Fruit fly (Drosophila melanogaster): ENCODE results near the gene Sirt2.
A peak's percentile ranks its signal among the peaks of the same experiment; 100 is the strongest.

The Sirt2 gene

dm6 chr3R:20310498-20310822 lies 17.8 kb upstream of the Sirt2 start (continued):
- no peak for TF ChIP-seq CoRest (tag; optimal IDR thresholded peaks at IDR 0.05)
- TF ChIP-seq CG34224 (GFP tag; IDR thresholded peaks at IDR 0.05; ENCODE audit: partially characterized antibody) = 0 out of 3 replicates have a peak, but pooled peaks have one; percentile 8
- TF ChIP-seq slbo (GFP tag; IDR thresholded peaks at IDR 0.05) = peak; percentile 19; the same call in 1 of the 2 replicates
- no peak for TF ChIP-seq CG33557 (GFP tag; optimal IDR thresholded peaks at IDR 0.05)
- TF ChIP-seq maf-S (GFP tag; optimal IDR thresholded peaks at IDR 0.05) = no peak
- no peak for TF ChIP-seq CG11093 (GFP tag; IDR thresholded peaks at IDR 0.05)
- no peak for TF ChIP-seq abd-A (tag; optimal IDR thresholded peaks at IDR 0.05)
- no peak for TF ChIP-seq Pdp1 (GFP tag; optimal IDR thresholded peaks at IDR 0.05)
- TF ChIP-seq chinmo (GFP tag; IDR thresholded peaks at IDR 0.05; ENCODE audit: partially characterized antibody) = no peak
- TF ChIP-seq CG1233 (GFP tag; optimal IDR thresholded peaks at IDR 0.05) = no peak
- no peak for TF ChIP-seq cad (GFP tag; optimal IDR thresholded peaks at IDR 0.05)
- no peak for TF ChIP-seq gcm (GFP tag; optimal IDR thresholded peaks at IDR 0.05)
- TF ChIP-seq ftz-f1 (GFP tag; optimal IDR thresholded peaks at IDR 0.05) = peak; percentile 33
- no peak for TF ChIP-seq CG16813 (GFP tag; IDR thresholded peaks at IDR 0.05; ENCODE audit: partially characterized antibody)
- TF ChIP-seq CG12155 (GFP tag; optimal IDR thresholded peaks at IDR 0.05) = no peak
- no peak for TF ChIP-seq CG33213 (GFP tag; optimal IDR thresholded peaks at IDR 0.05)
- no peak for TF ChIP-seq Vsx1 (GFP tag; optimal IDR thresholded peaks at IDR 0.05)
- TF ChIP-seq grau (tag; optimal IDR thresholded peaks at IDR 0.05) = no peak
- TF ChIP-seq CG1832 (GFP tag; optimal IDR thresholded peaks at IDR 0.05) = no peak
- no peak for TF ChIP-seq CG8089 (GFP tag; optimal IDR thresholded peaks at IDR 0.05)
- 0 out of 2 replicates have a peak, but pooled peaks have one; percentile 19 for TF ChIP-seq inv (GFP tag; IDR thresholded peaks at IDR 0.05; ENCODE audit: partially characterized antibody)
- no peak; the same call in 1 of the 2 replicates for TF ChIP-seq CG11696 (GFP tag; IDR thresholded peaks at IDR 0.05)
- TF ChIP-seq CG11247 (GFP tag; IDR thresholded peaks at IDR 0.05) = peak; percentile 31; the same call in 1 of the 2 replicates
- no peak for TF ChIP-seq CG8478 (optimal IDR thresholded peaks at IDR 0.05)
- TF ChIP-seq gcm2 (GFP tag; optimal IDR thresholded peaks at IDR 0.05) = no peak
- TF ChIP-seq CG32772 (GFP tag; IDR thresholded peaks at IDR 0.05) = no peak

DNA sequence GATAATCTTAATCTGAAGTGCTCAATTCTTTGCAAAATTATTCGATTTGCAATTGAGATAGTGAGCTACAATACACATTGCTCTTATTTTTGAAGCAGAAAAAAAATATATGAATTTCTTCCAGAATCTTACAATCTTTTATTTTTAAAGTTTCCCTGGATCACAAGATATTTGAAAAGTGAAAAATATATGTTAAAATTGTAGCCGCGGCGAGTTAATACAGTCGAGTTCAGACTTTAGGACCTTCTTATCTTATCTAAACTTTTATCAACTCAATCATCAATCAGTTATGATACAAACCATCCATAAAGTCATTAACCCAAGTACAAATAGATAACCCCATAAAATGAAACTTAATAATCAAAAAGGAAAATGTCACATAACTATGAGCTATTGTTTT lies 17.4 kb upstream of the Sirt2 start:
- TF ChIP-seq CG3407 (GFP tag; optimal IDR thresholded peaks at IDR 0.05) (no peak), CG6765 (GFP tag; optimal IDR thresholded peaks at IDR 0.05) (peak; percentile 30), Hr78 (GFP tag; optimal IDR thresholded peaks at IDR 0.05) (no peak), ken (GFP tag; IDR thresholded peaks at IDR 0.05) (no peak), sens (GFP tag) (peak; percentile 85), CG8089 (GFP tag; optimal IDR thresholded peaks at IDR 0.05) (no peak), CHES-1-like (GFP tag; optimal IDR thresholded peaks at IDR 0.05) (no peak), CG7987 (GFP tag; optimal IDR thresholded peaks at IDR 0.05) (no peak), Hey (tag; optimal IDR thresholded peaks at IDR 0.05) (no peak), Hr39 (optimal IDR thresholded peaks at IDR 0.05) (no peak), CG4328 (GFP tag; optimal IDR thresholded peaks at IDR 0.05) (no peak), C15 (GFP tag; IDR thresholded peaks at IDR 0.05) (no peak), az2 (GFP tag; optimal IDR thresholded peaks at IDR 0.05) (peak; percentile 24), mirr (GFP tag; optimal IDR thresholded peaks at IDR 0.05) (no peak), Sox102F (GFP tag; optimal IDR thresholded peaks at IDR 0.05) (peak; percentile 12), dmrt99B (tag; optimal IDR thresholded peaks at IDR 0.05) (peak; percentile 33), CG5245 (GFP tag; optimal IDR thresholded peaks at IDR 0.05) (no peak), ash1 (GFP tag; optimal IDR thresholded peaks at IDR 0.05) (no peak), CG15696 (tag; optimal IDR thresholded peaks at IDR 0.05) (no peak), Spps (tag; optimal IDR thresholded peaks at IDR 0.05) (no peak), CG6254 (GFP tag; optimal IDR thresholded peaks at IDR 0.05) (peak; percentile 13), lab (GFP tag; optimal IDR thresholded peaks at IDR 0.05) (peak; percentile 29), gem (tag; optimal IDR thresholded peaks at IDR 0.05) (peak; percentile 56), Sry-β (GFP tag; optimal IDR thresholded peaks at IDR 0.05) (no peak), pzg (GFP tag; optimal IDR thresholded peaks at IDR 0.05) (no peak), so (GFP tag; IDR thresholded peaks at IDR 0.05) (no peak), CG4404 (GFP tag; IDR thresholded peaks at IDR 0.05) (no peak)
